Fruit fly (Drosophila melanogaster): ENCODE data around the gene Oat.

Oat gene

dm6 chr3L:19635478-19635996 lies 14.1 kb downstream of the Oat start, which contains the start of gene wnd:
Gene wnd, minus strand, starts transcription at chr3L:19635783.
- no peak for TF ChIP-seq psq (optimal IDR thresholded peaks at IDR 0.05)
- no peak for TF ChIP-seq Myc (optimal IDR thresholded peaks at IDR 0.05)

dm6 chr3L:19634788-19635448 lies 14.7 kb downstream of the Oat start:
- TF ChIP-seq Myc (optimal IDR thresholded peaks at IDR 0.05) (no peak), psq (optimal IDR thresholded peaks at IDR 0.05) (no peak), Sin3A (optimal IDR thresholded peaks at IDR 0.05) (no peak), ttk (optimal IDR thresholded peaks at IDR 0.05) (no peak), insv (optimal IDR thresholded peaks at IDR 0.05) (no peak), h (optimal IDR thresholded peaks at IDR 0.05) (no peak)

- TF ChIP-seq ttk (optimal IDR thresholded peaks at IDR 0.05) (no peak), h (optimal IDR thresholded peaks at IDR 0.05) (no peak), Myc (optimal IDR thresholded peaks at IDR 0.05) (no peak), insv (optimal IDR thresholded peaks at IDR 0.05) (no peak), Sin3A (optimal IDR thresholded peaks at IDR 0.05) (no peak), psq (optimal IDR thresholded peaks at IDR 0.05) (no peak)
These were observed 16.7 kb downstream of the Oat start for dm6 chr3L:19632766-19633632.

- no peak for TF ChIP-seq h (optimal IDR thresholded peaks at IDR 0.05)
These were observed 17.8 kb downstream of the Oat start for dm6 chr3L:19631867-19632266.

dm6 chr3L:19630701-19631100 lies 18.9 kb downstream of the Oat start:
- no peak for TF ChIP-seq h (optimal IDR thresholded peaks at IDR 0.05)
- TF ChIP-seq ttk (optimal IDR thresholded peaks at IDR 0.05), result no peak
- no peak for TF ChIP-seq Myc (optimal IDR thresholded peaks at IDR 0.05)
- TF ChIP-seq psq (optimal IDR thresholded peaks at IDR 0.05), result no peak
- no peak for TF ChIP-seq insv (optimal IDR thresholded peaks at IDR 0.05)
- TF ChIP-seq Sin3A (optimal IDR thresholded peaks at IDR 0.05), result no peak

dm6 chr3L:19618072-19618958 lies 31.3 kb downstream of the Oat start, which contains the start of gene asf1:
Gene asf1, plus strand, starts transcription at chr3L:19618894.
- TF ChIP-seq Myc (optimal IDR thresholded peaks at IDR 0.05) (no peak), ttk (optimal IDR thresholded peaks at IDR 0.05) (no peak), Sin3A (optimal IDR thresholded peaks at IDR 0.05) (no peak), h (optimal IDR thresholded peaks at IDR 0.05) (no peak), psq (optimal IDR thresholded peaks at IDR 0.05) (no peak), insv (optimal IDR thresholded peaks at IDR 0.05) (no peak)

dm6 chr3L:19612172-19612571 lies 37.5 kb downstream of the Oat start, which contains the start of the genes Lon and PIG-F:
Gene Lon, minus strand, starts transcription at chr3L:19612199.
Gene PIG-F, plus strand, starts transcription at chr3L:19612455.
- TF ChIP-seq ttk (optimal IDR thresholded peaks at IDR 0.05), result no peak
- TF ChIP-seq h (optimal IDR thresholded peaks at IDR 0.05), result no peak
- TF ChIP-seq insv (optimal IDR thresholded peaks at IDR 0.05), result no peak
- TF ChIP-seq psq (optimal IDR thresholded peaks at IDR 0.05), result no peak
- TF ChIP-seq Myc (optimal IDR thresholded peaks at IDR 0.05), result no peak
- TF ChIP-seq Sin3A (optimal IDR thresholded peaks at IDR 0.05), result no peak

dm6 chr3L:19605974-19606497 lies 43.6 kb downstream of the Oat start, which contains the start of the genes lush and CG9372:
Gene lush, minus strand, starts transcription at chr3L:19606090.
Gene CG9372, plus strand, starts transcription at chr3L:19606208.
- no peak for TF ChIP-seq ttk (optimal IDR thresholded peaks at IDR 0.05)
- TF ChIP-seq h (optimal IDR thresholded peaks at IDR 0.05), result no peak
- TF ChIP-seq insv (optimal IDR thresholded peaks at IDR 0.05), result no peak
- no peak for TF ChIP-seq Sin3A (optimal IDR thresholded peaks at IDR 0.05)
- TF ChIP-seq Myc (optimal IDR thresholded peaks at IDR 0.05), result no peak
- TF ChIP-seq psq (optimal IDR thresholded peaks at IDR 0.05), result no peak

- TF ChIP-seq Myc (optimal IDR thresholded peaks at IDR 0.05) (no peak), ttk (optimal IDR thresholded peaks at IDR 0.05) (no peak), Sin3A (optimal IDR thresholded peaks at IDR 0.05) (no peak), h (optimal IDR thresholded peaks at IDR 0.05) (no peak), insv (optimal IDR thresholded peaks at IDR 0.05) (no peak), psq (optimal IDR thresholded peaks at IDR 0.05) (no peak)
These were observed 48.2 kb downstream of the Oat start, which contains the start of gene CG9368 for dm6 chr3L:19601413-19601812. Gene CG9368, plus strand, starts transcription at chr3L:19601633.

dm6 chr3L:19598369-19599148 lies 51.1 kb downstream of the Oat start, which contains the start of the genes ash1 and Taf6:
Gene ash1, minus strand, starts transcription at chr3L:19598755.
Gene Taf6, plus strand, starts transcription at chr3L:19599088.
- TF ChIP-seq insv (optimal IDR thresholded peaks at IDR 0.05) (no peak), ttk (optimal IDR thresholded peaks at IDR 0.05) (no peak), Myc (optimal IDR thresholded peaks at IDR 0.05) (no peak), h (optimal IDR thresholded peaks at IDR 0.05) (no peak), Sin3A (optimal IDR thresholded peaks at IDR 0.05) (no peak), psq (optimal IDR thresholded peaks at IDR 0.05) (no peak)

Measured in Kc167 (cell line).